Fruit fly (Drosophila melanogaster) whole organism, embryonic: ENCODE results near the gene SoYb.
A peak's percentile ranks its signal among the peaks of the same experiment; 100 is the strongest.

Experiments
- Ada2b ChIP-seq: fragments of 200-800 bp; sonication (Bioruptor generic); IDR thresholded peaks from 2 replicates; pipeline ENCODE4 v1.3.6; 2022; ENCODE audit warnings: missing biosample characterization, missing genetic modification characterization
- Atf6 ChIP-seq: fragments of 200-800 bp; sonication (Bioruptor generic); IDR thresholded peaks from 2 replicates; pipeline ENCODE4 v1.3.6; 2022; ENCODE audit warnings: missing biosample characterization, missing genetic modification characterization
- CG10209 ChIP-seq: fragments of 200-800 bp; sonication (Bioruptor generic); optimal IDR thresholded peaks from 3 replicates; lab custom pipeline; 2017; ENCODE audit warnings: missing biosample characterization, mild to moderate bottlenecking, missing genetic modification characterization, missing genetic modification reagents
- CG11560 ChIP-seq: fragments of 200-800 bp; sonication (Bioruptor generic); IDR thresholded peaks from 3 replicates; pipeline ENCODE4 v1.3.6; 2022; ENCODE audit warnings: missing biosample characterization, missing genetic modification characterization
- CG12744 ChIP-seq: fragments of 200-800 bp; sonication (Bioruptor generic); optimal IDR thresholded peaks from 2 replicates; lab custom pipeline; 2016; ENCODE audit warnings: missing biosample characterization, missing genetic modification characterization
- CG13296 ChIP-seq: fragments of 200-800 bp; sonication (Bioruptor generic); optimal IDR thresholded peaks from 3 replicates; lab custom pipeline; 2018; ENCODE audit warnings: missing biosample characterization, mild to moderate bottlenecking, missing genetic modification characterization
- CG13424 ChIP-seq: fragments of 200-800 bp; sonication (Bioruptor generic); optimal IDR thresholded peaks from 2 replicates; lab custom pipeline; 2019; ENCODE audit warnings: missing biosample characterization, mild to moderate bottlenecking, missing genetic modification characterization, moderate library complexity
- CG14860 ChIP-seq: fragments of 200-800 bp; sonication (Bioruptor generic); IDR thresholded peaks from 3 replicates; pipeline ENCODE4 v1.3.6; 2022; ENCODE audit warnings: missing biosample characterization, missing genetic modification characterization; ENCODE audit not compliant: partially characterized antibody
- CG1529 ChIP-seq: fragments of 200-800 bp; sonication (Bioruptor generic); optimal IDR thresholded peaks from 3 replicates; lab custom pipeline; 2018; ENCODE audit warnings: missing biosample characterization, missing genetic modification characterization
- CG15696 ChIP-seq: fragments of 200-800 bp; sonication (Bioruptor generic); optimal IDR thresholded peaks from 2 replicates; lab custom pipeline; 2019; ENCODE audit warnings: missing biosample characterization, mild to moderate bottlenecking, missing genetic modification characterization, moderate library complexity
- CG1603 ChIP-seq: fragments of 200-800 bp; sonication (Bioruptor generic); optimal IDR thresholded peaks from 2 replicates; lab custom pipeline; 2019; ENCODE audit warnings: missing biosample characterization, mild to moderate bottlenecking, missing genetic modification characterization, moderate library complexity
- CG17612 ChIP-seq: fragments of 200-800 bp; sonication (Bioruptor generic); IDR thresholded peaks from 2 replicates; pipeline ENCODE4 v1.3.6; 2022; ENCODE audit warnings: missing biosample characterization, missing genetic modification characterization
- CG1792 ChIP-seq: fragments of 200-800 bp; sonication (Bioruptor generic); optimal IDR thresholded peaks from 2 replicates; lab custom pipeline; 2016; ENCODE audit warnings: missing biosample characterization, missing genetic modification characterization
- CG18619 ChIP-seq: fragments of 200-800 bp; sonication (Bioruptor generic); optimal IDR thresholded peaks from 3 replicates; lab custom pipeline; 2017; ENCODE audit warnings: missing biosample characterization, mild to moderate bottlenecking, missing genetic modification characterization
- CG2199 ChIP-seq: fragments of 200-800 bp; sonication (Bioruptor generic); IDR thresholded peaks from 3 replicates; pipeline ENCODE4 v1.3.6; 2022; ENCODE audit warnings: missing biosample characterization, missing genetic modification characterization
- CG2875 ChIP-seq: fragments of 200-800 bp; sonication (Bioruptor generic); optimal IDR thresholded peaks from 2 replicates; lab custom pipeline; 2017; ENCODE audit warnings: missing biosample characterization, mild to moderate bottlenecking, missing genetic modification characterization, missing genetic modification reagents
- CG3065 ChIP-seq: fragments of 200-800 bp; sonication (Bioruptor generic); optimal IDR thresholded peaks from 2 replicates; lab custom pipeline; 2016; ENCODE audit warnings: missing biosample characterization, missing genetic modification characterization
- CG3726 ChIP-seq: fragments of 200-800 bp; sonication (Bioruptor generic); IDR thresholded peaks from 3 replicates; pipeline ENCODE4, ENCODE4 v1.3.6; 2022; ENCODE audit warnings: missing biosample characterization, missing genetic modification characterization
- CG43689 ChIP-seq: fragments of 200-800 bp; sonication (Bioruptor generic); IDR thresholded peaks from 2 replicates; pipeline ENCODE4 v1.3.6; 2022; ENCODE audit warnings: missing biosample characterization, missing genetic modification characterization
- CG6683 ChIP-seq: fragments of 200-800 bp; sonication (Bioruptor generic); optimal IDR thresholded peaks from 2 replicates; lab custom pipeline; 2017; ENCODE audit warnings: missing biosample characterization, mild to moderate bottlenecking, missing genetic modification characterization, missing genetic modification reagents
- CG7963 ChIP-seq: fragments of 200-800 bp; sonication (Bioruptor generic); IDR thresholded peaks from 3 replicates; pipeline ENCODE4 v1.3.6; 2022; ENCODE audit warnings: missing biosample characterization, missing genetic modification characterization; ENCODE audit not compliant: partially characterized antibody
- CG9609 ChIP-seq: fragments of 200-800 bp; sonication (Bioruptor generic); optimal IDR thresholded peaks from 3 replicates; lab custom pipeline; 2016; ENCODE audit warnings: missing biosample characterization, missing genetic modification characterization
- Dip2 ChIP-seq: fragments of 200-800 bp; sonication (Bioruptor generic); IDR thresholded peaks from 2 replicates; pipeline ENCODE4 v1.3.6; 2022; ENCODE audit warnings: missing biosample characterization, missing genetic modification characterization
- Lpt ChIP-seq: fragments of >200 bp; optimal IDR thresholded peaks from 2 replicates; lab custom pipeline; 2018; ENCODE audit warnings: missing biosample characterization, missing genetic modification characterization
- Med ChIP-seq: fragments of 200-800 bp; sonication (Bioruptor generic); peaks from one replicate; lab custom pipeline; 2016; ENCODE audit warnings: missing biosample characterization, missing genetic modification characterization, mild to moderate bottlenecking, inconsistent platforms, moderate library complexity
- Nf-YC ChIP-seq: fragments of 200-800 bp; optimal IDR thresholded peaks from 3 replicates; lab custom pipeline; 2019; ENCODE audit warnings: missing biosample characterization, mild to moderate bottlenecking, missing genetic modification characterization, moderate library complexity
- Poxn ChIP-seq: fragments of 200-800 bp; sonication (Bioruptor generic); IDR thresholded peaks from 2 replicates; pipeline ENCODE4 v1.3.6; 2022; ENCODE audit warnings: missing biosample characterization, missing genetic modification characterization
- Sox102F ChIP-seq: fragments of 200-800 bp; sonication (Bioruptor generic); optimal IDR thresholded peaks from 2 replicates; lab custom pipeline; 2018; ENCODE audit warnings: missing biosample characterization, mild to moderate bottlenecking, missing genetic modification characterization, moderate library complexity
- Stat92E ChIP-seq, 3 experiments: fragments of >200 bp in 2 of 3; fragments of 200-800 bp in 1 of 3; sonication (Bioruptor generic) in 1 of 3; optimal IDR thresholded peaks; 2 replicates each; lab custom pipeline; 2017 to 2019; ENCODE audit warnings: missing biosample characterization in 3 of 3, missing genetic modification characterization in 3 of 3, mild to moderate bottlenecking in 1 of 3, moderate library complexity in 1 of 3
- ab ChIP-seq: fragments of 200-800 bp; sonication (Bioruptor generic); optimal IDR thresholded peaks from 2 replicates; lab custom pipeline; 2016; ENCODE audit warnings: missing biosample characterization, missing genetic modification characterization
- caup ChIP-seq: fragments of 200-800 bp; sonication (Bioruptor generic); optimal IDR thresholded peaks from 3 replicates; lab custom pipeline; 2017; ENCODE audit warnings: missing biosample characterization, mild to moderate bottlenecking, missing genetic modification characterization, moderate library complexity; ENCODE audit not compliant: severe bottlenecking
- chif ChIP-seq, 2 experiments: fragments of 200-800 bp; sonication (Bioruptor generic); optimal IDR thresholded peaks; 3 replicates each; lab custom pipeline; 2016; ENCODE audit warnings: missing biosample characterization in 2 of 2, missing genetic modification characterization in 2 of 2
- ci ChIP-seq: fragments of 200-800 bp; sonication (Bioruptor generic); IDR thresholded peaks from 3 replicates; pipeline ENCODE4 v1.3.6; 2022; ENCODE audit warnings: missing biosample characterization, missing genetic modification characterization
- crc ChIP-seq: fragments of 200-800 bp; sonication (Bioruptor generic); optimal IDR thresholded peaks from 2 replicates; lab custom pipeline; 2016; ENCODE audit warnings: missing biosample characterization, missing genetic modification characterization
- dm ChIP-seq: fragments of 200-800 bp; sonication (Bioruptor generic); optimal IDR thresholded peaks from 3 replicates; lab custom pipeline; 2016; ENCODE audit warnings: missing biosample characterization, missing genetic modification characterization
- dmrt99B ChIP-seq: fragments of 200-800 bp; sonication (Bioruptor generic); optimal IDR thresholded peaks from 2 replicates; lab custom pipeline; 2018; ENCODE audit warnings: missing biosample characterization, mild to moderate bottlenecking, missing genetic modification characterization, moderate library complexity
- ems ChIP-seq: fragments of 200-800 bp; sonication (Bioruptor generic); optimal IDR thresholded peaks from 3 replicates; lab custom pipeline; 2016; ENCODE audit warnings: missing biosample characterization, missing genetic modification characterization
- fd3F ChIP-seq: fragments of 200-800 bp; sonication (Bioruptor generic); optimal IDR thresholded peaks from 2 replicates; lab custom pipeline; 2018; ENCODE audit warnings: missing biosample characterization, mild to moderate bottlenecking, missing genetic modification characterization, moderate library complexity
- fru ChIP-seq: fragments of >200 bp; optimal IDR thresholded peaks from 2 replicates; lab custom pipeline; 2017
- jing ChIP-seq: fragments of 200-800 bp; sonication (Bioruptor generic); optimal IDR thresholded peaks from 2 replicates; lab custom pipeline; 2018; ENCODE audit warnings: missing biosample characterization, mild to moderate bottlenecking, missing genetic modification characterization
- lmd ChIP-seq: fragments of 200-800 bp; sonication (Bioruptor generic); IDR thresholded peaks from 2 replicates; pipeline ENCODE4 v1.3.6; 2022; ENCODE audit warnings: missing biosample characterization, missing genetic modification characterization
- mirr ChIP-seq: fragments of 200-800 bp; sonication (Bioruptor generic); optimal IDR thresholded peaks from 3 replicates; lab custom pipeline; 2018; ENCODE audit warnings: missing biosample characterization, mild to moderate bottlenecking, missing genetic modification characterization
- psq ChIP-seq: fragments of 200-800 bp; sonication (Bioruptor generic); optimal IDR thresholded peaks from 2 replicates; lab custom pipeline; 2017; ENCODE audit warnings: missing biosample characterization, missing genetic modification characterization
- pzg ChIP-seq: fragments of 200-800 bp; sonication (Bioruptor generic); optimal IDR thresholded peaks from 3 replicates; lab custom pipeline; 2018; ENCODE audit warnings: missing biosample characterization, mild to moderate bottlenecking, missing genetic modification characterization, moderate library complexity
- ranshi ChIP-seq: fragments of 200-800 bp; sonication (Bioruptor generic); IDR thresholded peaks from 2 replicates; pipeline ENCODE4 v1.3.6; 2022; ENCODE audit warnings: missing biosample characterization, missing genetic modification characterization
- sd ChIP-seq: fragments of 200-800 bp; sonication (Bioruptor generic); optimal IDR thresholded peaks from 3 replicates; lab custom pipeline; 2018; ENCODE audit warnings: missing biosample characterization, mild to moderate bottlenecking, missing genetic modification characterization, moderate library complexity
- seq ChIP-seq: fragments of 200-800 bp; sonication (Bioruptor generic); IDR thresholded peaks from 2 replicates; pipeline ENCODE4 v1.3.6; 2022; ENCODE audit warnings: missing biosample characterization, missing genetic modification characterization
- tgo ChIP-seq: fragments of 200-800 bp; sonication (Bioruptor generic); IDR thresholded peaks from 3 replicates; pipeline ENCODE4 v1.3.6; 2022; ENCODE audit warnings: missing biosample characterization, missing genetic modification characterization
- wor ChIP-seq: fragments of 200-800 bp; sonication (Bioruptor generic); IDR thresholded peaks from 2 replicates; pipeline ENCODE4 v1.3.6; 2022; ENCODE audit warnings: missing biosample characterization, missing genetic modification characterization
- zen2 ChIP-seq: fragments of 200-800 bp; sonication (Bioruptor generic); IDR thresholded peaks from 3 replicates; pipeline ENCODE4 v1.3.6; 2022; ENCODE audit warnings: missing biosample characterization, missing genetic modification characterization; ENCODE audit not compliant: partially characterized antibody
- zfh1 ChIP-seq: fragments of 200-800 bp; sonication (Bioruptor generic); IDR thresholded peaks from 3 replicates; pipeline ENCODE4 v1.3.6; 2022; ENCODE audit warnings: missing biosample characterization, missing genetic modification characterization

SoYb gene

dm6 chr2L:9954119-9954518, 48.4 kb downstream of the SoYb start, which contains the start of the genes CG13126 and CG4709 (continued):
- TF ChIP-seq CG15696 (peak; percentile 95), caup (GFP tag; lab: Kevin White, UChicago) (peak; percentile 90), CG2875 (GFP tag; lab: Kevin White, UChicago) (peak; percentile 77), CG9609 (no peak), wor (GFP tag; lab: Robert Waterston, UW) (peak; percentile 64), lmd (GFP tag; lab: Robert Waterston, UW) (peak; percentile 89), Med (peak; percentile 90), Atf6 (peak; percentile 84), zfh1 (GFP tag; lab: Robert Waterston, UW) (peak; percentile 90), CG12744 (GFP tag; lab: Kevin White, UChicago) (no peak), CG13424 (peak; percentile 92), CG17612 (GFP tag; lab: Robert Waterston, UW) (0 out of 2 replicates have a peak, but pooled peaks have one; percentile 30), CG2199 (GFP tag; lab: Robert Waterston, UW) (peak; percentile 68; the same call in 1 of the 3 replicates), Ada2b (GFP tag; lab: Robert Waterston, UW) (peak; percentile 80), mirr (GFP tag; lab: Kevin White, UChicago) (peak; percentile 27), CG3065 (GFP tag; lab: Kevin White, UChicago) (peak; percentile 84), dm (GFP tag; lab: Kevin White, UChicago) (peak; percentile 20), CG11560 (tag; lab: Robert Waterston, UW) (no peak; the same call in 2 of the 3 replicates), chif (GFP tag; optimal IDR thresholded peaks at IDR 0.05; lab: Kevin White, UChicago) (peak in 1 of 2 experiments; percentile 42), crc (GFP tag; lab: Kevin White, UChicago) (no peak), ci (peak; percentile 86), dmrt99B (peak; percentile 94), ems (GFP tag; lab: Kevin White, UChicago) (peak; percentile 29), CG13296 (GFP tag; lab: Kevin White, UChicago) (peak; percentile 91), CG10209 (peak; percentile 91), seq (GFP tag; lab: Robert Waterston, UW) (peak; percentile 66; the same call in 1 of the 2 replicates), CG43689 (GFP tag; lab: Robert Waterston, UW) (peak; percentile 61; the same call in 1 of the 2 replicates), Lpt (GFP tag; lab: Kevin White, UChicago) (no peak), Nf-YC (tag; lab: Kevin White, UChicago) (peak; percentile 82), ab (GFP tag; lab: Kevin White, UChicago) (no peak), fru (lab: Kevin White, UChicago) (no peak), CG1603 (peak; percentile 10), tgo (GFP tag; lab: Robert Waterston, UW) (peak; percentile 91), ranshi (GFP tag; lab: Robert Waterston, UW) (peak; percentile 91), CG1529 (GFP tag; lab: Kevin White, UChicago) (peak; percentile 70), Sox102F (peak; percentile 91), fd3F (peak; percentile 83), Dip2 (no peak), pzg (GFP tag; lab: Kevin White, UChicago) (peak; percentile 59), CG14860 (GFP tag; lab: Robert Waterston, UW) (no peak), CG1792 (GFP tag; lab: Kevin White, UChicago) (peak; percentile 36), CG6683 (GFP tag; lab: Kevin White, UChicago) (peak; percentile 84), sd (tag; lab: Kevin White, UChicago) (peak; percentile 67), zen2 (no peak), CG3726 (GFP tag; lab: Robert Waterston, UW) (peak; percentile 81; the same call in 1 of the 3 replicates), Stat92E (GFP tag; optimal IDR thresholded peaks at IDR 0.05; lab: Kevin White, UChicago) (peak in 1 of 3 experiments; percentile 83), jing (GFP tag; lab: Kevin White, UChicago) (peak; percentile 41), psq (peak; percentile 64), CG18619 (GFP tag; lab: Kevin White, UChicago) (peak; percentile 87), CG7963 (GFP tag; lab: Robert Waterston, UW) (no peak), Poxn (GFP tag; lab: Robert Waterston, UW) (no peak; the same call in 1 of the 2 replicates)
